Worm (Caenorhabditis elegans): Measurements from ENCODE around the gene fem-2.
A peak's percentile ranks its signal among the peaks of the same experiment; 100 is the strongest.

The fem-2 gene

DNA sequence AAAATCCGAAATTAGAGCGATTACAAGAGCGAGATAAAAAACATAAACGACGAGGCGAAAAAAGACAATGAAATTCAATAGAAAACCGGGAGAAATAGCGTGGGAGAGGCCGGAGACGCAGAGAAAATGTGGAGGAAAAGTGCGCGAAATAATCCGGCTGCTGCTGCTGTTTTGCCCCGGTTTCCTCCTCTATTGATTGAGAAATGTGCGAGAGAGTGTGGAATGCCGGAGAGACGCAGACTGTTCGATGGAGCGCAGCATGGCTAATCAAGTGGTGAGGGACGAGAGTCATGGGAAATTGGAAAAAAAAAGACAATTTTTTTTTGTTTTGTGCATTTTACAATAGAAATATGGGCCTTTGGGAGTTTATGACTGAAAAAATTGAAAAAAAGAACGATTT is 36.3 kb downstream of the fem-2 start (continued):
- TF ChIP-seq aly-2 (tag; optimal IDR thresholded peaks at IDR 0.05): no peak
- no peak for TF ChIP-seq pha-4 (GFP tag; IDR thresholded peaks at IDR 0.05)
- no peak for TF ChIP-seq pha-4 (tag; optimal IDR thresholded peaks at IDR 0.05)
- peak; percentile 80 for TF ChIP-seq hmg-1.1 (GFP tag; IDR thresholded peaks at IDR 0.05)
- no peak for TF ChIP-seq ces-1 (GFP tag; optimal IDR thresholded peaks at IDR 0.05)
- no peak for TF ChIP-seq daf-8 (GFP tag; IDR thresholded peaks at IDR 0.05)
- TF ChIP-seq D1046.2 (GFP tag; IDR thresholded peaks at IDR 0.05): no peak
- TF ChIP-seq nhr-237 (tag; optimal IDR thresholded peaks at IDR 0.05): no peak
- TF ChIP-seq madf-5 (GFP tag; IDR thresholded peaks at IDR 0.05): no peak
- TF ChIP-seq nhr-25 (tag; optimal IDR thresholded peaks at IDR 0.05; ENCODE audit: borderline replicate concordance, insufficient read depth): no peak
- no peak for TF ChIP-seq F49E8.2 (tag; optimal IDR thresholded peaks at IDR 0.05; ENCODE audit: borderline replicate concordance)
- TF ChIP-seq saeg-2 (GFP tag; IDR thresholded peaks at IDR 0.05): no peak
- TF ChIP-seq mdl-1 (tag; optimal IDR thresholded peaks at IDR 0.05): peak; percentile 64 to 83
- TF ChIP-seq daf-19 (GFP tag; conservative IDR thresholded peaks at IDR 0.05): no peak
- no peak for TF ChIP-seq F37D6.2 (tag; optimal IDR thresholded peaks at IDR 0.05)
- no peak for TF ChIP-seq ceh-32 (tag; optimal IDR thresholded peaks at IDR 0.05; ENCODE audit: poor library complexity)
- no peak for TF ChIP-seq snpc-4 (tag; optimal IDR thresholded peaks at IDR 0.05)
- TF ChIP-seq lin-38 (GFP tag; IDR thresholded peaks at IDR 0.05): peak; percentile 27; the same call in 1 of the 2 replicates
- TF ChIP-seq nhr-28 (tag; optimal IDR thresholded peaks at IDR 0.05): peak; percentile 42
- peak; percentile 31 for TF ChIP-seq dve-1 (tag; optimal IDR thresholded peaks at IDR 0.05; ENCODE audit: insufficient read depth)

- TF ChIP-seq egl-43 (GFP tag; IDR thresholded peaks at IDR 0.05): 0 out of 2 replicates have a peak, but pooled peaks have one; percentile 14
- peak; percentile 83; the same call in 1 of the 2 replicates for TF ChIP-seq set-16 (GFP tag; IDR thresholded peaks at IDR 0.05)
- no peak for TF ChIP-seq hmg-1.1 (GFP tag; IDR thresholded peaks at IDR 0.05)
- no peak for TF ChIP-seq dpl-1 (GFP tag; optimal IDR thresholded peaks at IDR 0.05)
- TF ChIP-seq hif-1 (tag; optimal IDR thresholded peaks at IDR 0.05): no peak
Observed at ce11 chrIII:595449-595848, 39.0 kb downstream of the fem-2 start.

DNA sequence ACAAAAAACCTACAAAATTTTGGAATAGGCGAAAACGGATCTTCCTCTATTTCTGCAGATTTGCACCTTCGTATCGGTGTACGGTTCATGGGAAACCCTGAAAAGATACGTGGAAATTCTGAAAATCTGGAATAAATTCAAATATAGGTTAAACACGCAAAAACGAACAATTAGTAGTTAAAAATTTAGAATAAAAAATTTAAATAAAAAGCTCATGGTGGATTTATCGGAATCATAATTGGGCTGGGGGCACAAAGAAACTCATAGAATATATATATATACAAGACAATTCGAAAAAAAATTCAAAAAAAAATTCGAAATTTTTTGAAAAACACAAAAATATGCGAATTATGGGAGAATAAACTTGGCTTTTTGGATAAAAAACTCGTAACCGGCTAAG is 47.4 kb downstream of the fem-2 start, which contains the start of gene helq-1:
Gene helq-1, minus strand, starts transcription at position 101 of the 400 bp plus-strand sequence.
- TF ChIP-seq hif-1 (tag; optimal IDR thresholded peaks at IDR 0.05) (no peak), nhr-77 (tag; optimal IDR thresholded peaks at IDR 0.05) (no peak), ceh-28 (tag; optimal IDR thresholded peaks at IDR 0.05) (no peak), ama-1 (optimal IDR thresholded peaks at IDR 0.05) (no peak), Y5F2A.4 (GFP tag; optimal IDR thresholded peaks at IDR 0.05) (no peak), mxl-3 (GFP tag; optimal IDR thresholded peaks at IDR 0.05) (no peak), vab-7 (GFP tag; IDR thresholded peaks at IDR 0.05) (no peak), jun-1 (tag; optimal IDR thresholded peaks at IDR 0.05) (no peak), daf-19 (GFP tag; conservative IDR thresholded peaks at IDR 0.05) (no peak), hmg-1.1 (GFP tag; IDR thresholded peaks at IDR 0.05) (no peak), arid-1 (GFP tag; conservative IDR thresholded peaks at IDR 0.05) (no peak), duxl-1 (tag; optimal IDR thresholded peaks at IDR 0.05; ENCODE audit: poor library complexity) (no peak), aly-2 (tag; optimal IDR thresholded peaks at IDR 0.05) (no peak), egl-27 (tag; optimal IDR thresholded peaks at IDR 0.05) (no peak), snpc-1.2 (GFP tag; IDR thresholded peaks at IDR 0.05) (no peak), madf-5 (GFP tag; IDR thresholded peaks at IDR 0.05) (no peak), saeg-2 (GFP tag; IDR thresholded peaks at IDR 0.05) (no peak), lim-7 (GFP tag; IDR thresholded peaks at IDR 0.05) (no peak), zag-1 (tag; optimal IDR thresholded peaks at IDR 0.05) (no peak), spr-3 (GFP tag; optimal IDR thresholded peaks at IDR 0.05) (no peak)

Data from whole organism, L4 larva.